Worm (Caenorhabditis elegans): ENCODE data around the gene F58B4.5.

The F58B4.5 gene

DNA sequence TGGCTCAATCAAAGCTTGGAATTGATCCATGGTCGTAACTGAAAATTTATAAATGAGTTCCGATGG, 35.6 kb upstream of the F58B4.5 start, which contains the start of gene sec-61.G:
sec-61.G (minus strand) TSS at position 38 of the 66 bp plus-strand sequence.
- TF ChIP-seq elt-4 (tag; optimal IDR thresholded peaks at IDR 0.05) (no peak), pag-3 (tag; optimal IDR thresholded peaks at IDR 0.05; ENCODE audit: borderline replicate concordance) (no peak)

DNA sequence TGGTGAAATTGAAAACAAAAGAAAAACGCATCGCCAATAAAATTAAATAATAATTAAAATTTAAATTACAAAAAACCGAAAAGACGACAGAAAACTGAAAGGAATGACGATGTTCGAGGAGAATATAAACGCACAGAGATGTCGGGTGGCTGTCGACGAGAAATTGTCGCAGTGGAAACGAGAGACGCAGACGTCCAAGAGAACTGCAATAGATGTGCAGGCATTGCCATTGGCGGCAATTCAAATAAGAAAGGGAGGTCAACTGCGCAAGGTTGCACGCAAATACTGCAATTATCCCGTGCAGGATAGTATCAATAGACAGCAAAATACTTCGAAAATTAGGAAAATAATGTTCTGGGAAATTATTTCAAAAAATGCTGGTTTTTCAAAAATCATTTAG, 35.3 kb upstream of the F58B4.5 start:
- TF ChIP-seq pat-9 (tag; optimal IDR thresholded peaks at IDR 0.05) (peak; percentile 57), ceh-2 (tag; optimal IDR thresholded peaks at IDR 0.05) (peak; percentile 66), rnt-1 (tag; optimal IDR thresholded peaks at IDR 0.05) (peak; percentile 85), Y22D7AL.16 (tag; optimal IDR thresholded peaks at IDR 0.05) (peak; percentile 60), odd-2 (tag; optimal IDR thresholded peaks at IDR 0.05) (no peak), ceh-24 (tag; optimal IDR thresholded peaks at IDR 0.05) (no peak), sox-2 (GFP tag; IDR thresholded peaks at IDR 0.05) (no peak; the same call in 1 of the 2 replicates), ceh-30 (tag; optimal IDR thresholded peaks at IDR 0.05) (peak; percentile 83), ceh-18 (tag; optimal IDR thresholded peaks at IDR 0.05) (peak; percentile 88), T23F11.4 (GFP tag; optimal IDR thresholded peaks at IDR 0.05) (peak; percentile 21), unc-55 (GFP tag; optimal IDR thresholded peaks at IDR 0.05) (peak; percentile 93), ets-4 (tag; optimal IDR thresholded peaks at IDR 0.05) (peak; percentile 80), hlh-8 (tag; optimal IDR thresholded peaks at IDR 0.05) (peak; percentile 53), mec-3 (tag; optimal IDR thresholded peaks at IDR 0.05; ENCODE audit: borderline replicate concordance) (no peak), ceh-45 (GFP tag; IDR thresholded peaks at IDR 0.05) (peak; percentile 47; the same call in 1 of the 2 replicates), ceh-9 (tag; optimal IDR thresholded peaks at IDR 0.05) (no peak), lim-6 (tag; optimal IDR thresholded peaks at IDR 0.05) (peak; percentile 57), C38D4.7 (GFP tag; optimal IDR thresholded peaks at IDR 0.05) (peak; percentile 4), ama-1 (optimal IDR thresholded peaks at IDR 0.05) (no peak), dve-1 (tag; optimal IDR thresholded peaks at IDR 0.05) (peak; percentile 95), che-1 (tag; optimal IDR thresholded peaks at IDR 0.05) (peak; percentile 66), fax-1 (tag; optimal IDR thresholded peaks at IDR 0.05) (peak; percentile 49), unc-42 (tag; optimal IDR thresholded peaks at IDR 0.05) (peak; percentile 85), ceh-14 (tag; optimal IDR thresholded peaks at IDR 0.05) (peak; percentile 77), npax-4 (tag; optimal IDR thresholded peaks at IDR 0.05) (no peak), ahr-1 (tag; optimal IDR thresholded peaks at IDR 0.05) (peak; percentile 65), ztf-16 (tag; optimal IDR thresholded peaks at IDR 0.05) (peak; percentile 68), ceh-48 (tag; optimal IDR thresholded peaks at IDR 0.05) (peak; percentile 49), pag-3 (tag; optimal IDR thresholded peaks at IDR 0.05; ENCODE audit: borderline replicate concordance) (no peak), unc-3 (GFP tag; conservative IDR thresholded peaks at IDR 0.05) (0 out of 2 replicates have a peak, but pooled peaks have one; percentile 36), unc-3 (tag; optimal IDR thresholded peaks at IDR 0.05) (no peak), hlh-30 (tag; optimal IDR thresholded peaks at IDR 0.05; ENCODE audit: insufficient read depth) (peak; percentile 60), C08G9.2 (tag; optimal IDR thresholded peaks at IDR 0.05) (peak; percentile 73), pha-4 (tag; optimal IDR thresholded peaks at IDR 0.05) (no peak), sdc-2 (tag; optimal IDR thresholded peaks at IDR 0.05) (peak; percentile 52), ceh-34 (tag; optimal IDR thresholded peaks at IDR 0.05) (peak; percentile 89), nhr-11 (tag; optimal IDR thresholded peaks at IDR 0.05) (peak; percentile 7), elt-4 (tag; optimal IDR thresholded peaks at IDR 0.05) (no peak), ref-2 (tag; optimal IDR thresholded peaks at IDR 0.05) (peak; percentile 85), sox-4 (tag; optimal IDR thresholded peaks at IDR 0.05) (peak; percentile 52), tbx-2 (tag; optimal IDR thresholded peaks at IDR 0.05) (peak; percentile 92), K02D7.2 (tag; optimal IDR thresholded peaks at IDR 0.05) (peak; percentile 21), ceh-22 (tag; optimal IDR thresholded peaks at IDR 0.05) (no peak), hlh-13 (GFP tag; optimal IDR thresholded peaks at IDR 0.05) (no peak), K09A11.1 (tag; optimal IDR thresholded peaks at IDR 0.05; ENCODE audit: insufficient read depth) (peak; percentile 23), hlh-15 (tag; optimal IDR thresholded peaks at IDR 0.05) (no peak), eyg-1 (tag; optimal IDR thresholded peaks at IDR 0.05) (peak; percentile 67), F13H6.1 (tag; optimal IDR thresholded peaks at IDR 0.05) (peak; percentile 66), unc-86 (tag; optimal IDR thresholded peaks at IDR 0.05) (peak; percentile 74), ttx-3 (tag; optimal IDR thresholded peaks at IDR 0.05) (no peak), nhr-232 (tag; optimal IDR thresholded peaks at IDR 0.05) (no peak), pax-1 (tag; optimal IDR thresholded peaks at IDR 0.05) (peak; percentile 97)

Measured in whole organism, late embryonic.